Worm (Caenorhabditis elegans) whole organism, L4/young adult: Measurements from ENCODE around the gene samp-1.

ENCODE experiments used
- W03F9.2 ChIP-seq: fragments of 150-350 bp; optimal IDR thresholded peaks from 2 replicates; lab custom pipeline; 2014; ENCODE audit warnings: missing biosample characterization, missing genetic modification characterization
- dao-5 ChIP-seq: sonication (generic microtip); optimal IDR thresholded peaks from 2 replicates; lab custom pipeline; 2016; ENCODE audit warnings: missing genotype, missing genetic modification characterization, moderate library complexity, missing compliant biosample characterization
- him-1 ChIP-seq: sonication (generic microtip); optimal IDR thresholded peaks from 2 replicates; lab custom pipeline; 2016; ENCODE audit warnings: missing genotype, missing genetic modification reagents, missing genetic modification characterization, missing compliant biosample characterization

Gene samp-1

DNA sequence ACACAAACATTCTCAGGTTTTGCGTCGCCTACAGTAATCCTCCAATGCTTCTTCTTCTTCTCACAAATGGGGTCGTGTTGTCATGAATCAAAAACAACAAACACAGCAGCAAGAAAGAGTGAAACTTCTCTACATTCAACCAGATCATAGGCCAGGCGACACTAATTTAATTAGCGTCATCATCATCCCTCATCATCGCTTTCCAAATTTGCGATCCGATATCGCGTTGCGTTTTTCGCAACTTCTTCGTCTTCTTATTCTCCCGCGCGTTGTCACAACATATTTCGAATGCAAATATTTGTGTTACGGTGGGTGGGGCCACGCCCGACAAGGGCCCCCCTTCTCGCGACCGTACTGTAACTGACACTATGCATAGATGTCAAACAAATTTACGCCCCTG is 16.2 kb upstream of the samp-1 start:
- TF ChIP-seq him-1 (tag; lab: Kevin White, UChicago) (no peak), dao-5 (tag; lab: Kevin White, UChicago) (no peak), W03F9.2 (tag; lab: Kevin White, UChicago) (no peak)

- no peak for TF ChIP-seq dao-5 (tag; lab: Kevin White, UChicago)
- TF ChIP-seq him-1 (tag; lab: Kevin White, UChicago), result no peak
- TF ChIP-seq W03F9.2 (tag; lab: Kevin White, UChicago), result no peak
These were observed 14.5 kb upstream of the samp-1 start for ce11 chrII:11288148-11288547.

- TF ChIP-seq W03F9.2 (tag; lab: Kevin White, UChicago) (peak; percentile 71), dao-5 (tag; lab: Kevin White, UChicago) (no peak), him-1 (tag; lab: Kevin White, UChicago) (peak; percentile 5)
These were observed 12.4 kb upstream of the samp-1 start, which contains the start of gene C47G2.3 for ce11 chrII:11290109-11290784. Gene C47G2.3 (minus strand): TSS chrII:11290159.

ce11 chrII:11293433-11293832 is 9.3 kb upstream of the samp-1 start, which contains the start of gene C47G2.4:
Gene C47G2.4 (minus strand): TSS chrII:11293606.
- TF ChIP-seq him-1 (tag; lab: Kevin White, UChicago) (no peak), W03F9.2 (tag; lab: Kevin White, UChicago) (peak; percentile 69)

DNA sequence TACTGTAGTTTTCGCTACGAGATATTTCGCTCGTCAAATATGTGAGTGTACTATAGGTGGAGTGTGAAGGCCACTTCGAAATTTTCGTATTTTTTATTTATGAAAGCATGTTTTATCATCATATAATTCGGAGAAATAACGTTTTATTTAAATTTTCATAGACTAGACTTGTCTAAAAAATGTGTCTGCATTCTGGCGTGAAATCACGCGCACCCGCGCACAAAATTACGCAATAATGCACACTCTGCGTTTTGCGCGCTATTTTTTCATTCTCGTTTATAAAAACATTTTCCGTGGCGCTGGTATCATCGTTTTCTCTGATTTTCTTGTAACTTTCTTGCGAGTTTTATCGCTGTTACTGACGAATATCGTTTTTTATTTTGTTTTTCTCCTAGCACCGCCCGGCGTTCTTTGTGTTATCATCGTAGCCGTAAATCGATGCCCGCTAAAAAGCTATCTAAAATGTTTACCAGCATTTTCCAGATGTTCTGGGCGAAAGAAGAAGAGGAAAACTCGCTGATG is 5.4 kb upstream of the samp-1 start, which contains the start of gene saps-1:
saps-1 (plus strand) TSS at position 472 of the 522 bp plus-strand sequence.
- TF ChIP-seq W03F9.2 (tag; lab: Kevin White, UChicago) (peak; percentile 31), him-1 (tag; lab: Kevin White, UChicago) (no peak), dao-5 (tag; lab: Kevin White, UChicago) (no peak)

DNA sequence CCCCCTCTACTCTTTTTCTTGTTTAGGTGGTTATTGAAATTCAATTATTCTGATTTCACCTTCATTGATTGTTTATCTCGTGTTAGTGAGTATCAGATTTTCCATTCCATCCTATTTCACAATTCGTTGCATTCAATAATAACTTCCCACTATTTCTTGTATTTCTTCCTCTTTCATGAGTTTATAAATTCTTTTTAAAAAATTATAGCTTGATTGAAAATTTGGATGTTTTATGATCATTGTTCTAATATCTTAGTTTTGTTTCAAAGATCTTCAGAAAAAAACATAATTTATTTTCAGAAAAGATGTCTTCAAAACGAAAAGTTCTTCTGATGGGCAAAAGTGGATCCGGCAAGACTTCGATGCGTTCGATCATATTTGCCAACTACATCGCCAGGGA is 1.6 kb upstream of the samp-1 start, which contains the start of gene raga-1:
raga-1 (plus strand) TSS at position 301 of the 400 bp plus-strand sequence.
- no peak for TF ChIP-seq him-1 (tag; lab: Kevin White, UChicago)
- TF ChIP-seq W03F9.2 (tag; lab: Kevin White, UChicago), result no peak
- TF ChIP-seq dao-5 (tag; lab: Kevin White, UChicago), result no peak

DNA sequence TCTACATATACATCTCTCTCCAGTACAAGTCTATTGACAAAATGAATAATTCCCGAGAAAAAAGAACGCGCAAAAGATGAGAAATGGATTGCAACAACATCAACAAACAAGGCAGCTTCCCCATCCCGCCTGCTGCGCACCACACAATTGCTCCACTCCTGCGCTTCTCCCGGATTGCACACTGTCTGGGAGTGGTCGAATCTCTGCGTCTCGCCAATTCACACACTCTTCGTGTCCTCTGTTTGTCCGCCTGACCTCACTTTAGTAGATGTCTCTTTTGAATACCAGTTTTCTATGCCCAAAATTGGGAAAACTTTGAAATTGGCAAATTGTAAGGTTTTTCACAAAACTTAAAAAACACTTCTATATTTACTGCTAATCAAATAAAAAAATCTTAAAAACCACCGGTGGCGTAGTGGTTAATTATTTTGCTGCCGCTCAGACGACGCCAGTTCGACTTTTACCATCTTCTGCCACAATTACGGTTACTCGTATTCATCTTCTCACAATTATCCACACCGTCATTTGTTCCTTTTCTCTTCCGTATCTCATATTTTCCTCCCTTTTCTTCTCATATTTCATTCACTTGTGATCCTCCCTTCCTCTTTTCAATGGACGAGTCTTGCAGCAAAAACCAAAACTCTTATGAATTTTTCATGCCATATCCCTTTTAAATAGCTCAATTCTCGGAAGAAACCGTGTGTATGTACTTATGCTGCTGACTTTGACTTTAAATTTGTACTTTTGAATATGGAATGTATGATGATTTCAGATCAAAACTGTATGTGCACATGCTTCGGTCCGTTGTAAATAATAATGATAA is 3.1 kb downstream of the samp-1 start, which contains the start of gene rsf-1:
rsf-1 (plus strand) TSS at position 773 of the 823 bp plus-strand sequence.
- TF ChIP-seq W03F9.2 (tag; lab: Kevin White, UChicago), result no peak
- TF ChIP-seq him-1 (tag; lab: Kevin White, UChicago), result no peak
- no peak for TF ChIP-seq dao-5 (tag; lab: Kevin White, UChicago)

ce11 chrII:11307332-11307731 is 4.6 kb downstream of the samp-1 start:
- TF ChIP-seq W03F9.2 (tag; lab: Kevin White, UChicago) (no peak), him-1 (tag; lab: Kevin White, UChicago) (no peak), dao-5 (tag; lab: Kevin White, UChicago) (no peak)

DNA sequence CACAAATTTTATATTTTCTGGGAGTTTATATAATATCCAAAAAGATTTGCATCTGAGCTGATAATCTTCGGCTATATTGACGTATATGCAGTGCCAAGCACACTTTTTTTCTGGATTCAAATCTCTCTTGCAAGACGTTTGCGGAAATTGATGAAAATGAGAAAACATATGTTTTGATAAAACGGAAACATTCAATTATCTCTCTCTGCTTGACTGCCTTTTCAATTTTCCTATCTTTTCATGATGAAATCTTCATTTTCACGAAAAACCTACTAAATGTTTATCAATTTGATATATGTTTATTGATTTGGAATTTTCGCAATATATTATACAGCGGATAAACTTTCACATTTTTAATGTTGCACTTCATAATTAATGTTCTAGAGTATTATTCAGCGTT is 5.3 kb downstream of the samp-1 start:
- no peak for TF ChIP-seq him-1 (tag; lab: Kevin White, UChicago)

DNA sequence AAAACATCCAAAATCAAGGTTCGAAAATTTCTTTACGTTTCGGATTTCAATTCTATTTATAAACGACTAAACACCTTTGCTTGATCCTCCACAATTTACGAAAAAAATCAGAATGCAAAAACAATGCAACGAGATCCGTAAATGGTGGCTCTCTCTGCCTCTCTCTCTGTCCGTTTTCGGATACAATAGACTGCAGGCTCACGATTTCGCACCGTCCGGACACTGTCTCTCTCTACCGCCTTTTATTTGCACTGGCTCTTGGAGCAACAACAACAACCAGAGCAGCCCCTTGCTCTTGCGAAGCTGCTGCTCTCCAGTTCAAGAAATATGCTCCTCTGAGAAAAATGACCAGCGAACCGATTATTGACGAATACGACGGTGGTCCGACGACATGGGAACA is 9.5 kb downstream of the samp-1 start, which contains the start of gene T24F1.7:
T24F1.7 (plus strand) TSS at position 301 of the 400 bp plus-strand sequence.
- TF ChIP-seq W03F9.2 (tag; lab: Kevin White, UChicago) (no peak), him-1 (tag; lab: Kevin White, UChicago) (no peak), dao-5 (tag; lab: Kevin White, UChicago) (no peak)

DNA sequence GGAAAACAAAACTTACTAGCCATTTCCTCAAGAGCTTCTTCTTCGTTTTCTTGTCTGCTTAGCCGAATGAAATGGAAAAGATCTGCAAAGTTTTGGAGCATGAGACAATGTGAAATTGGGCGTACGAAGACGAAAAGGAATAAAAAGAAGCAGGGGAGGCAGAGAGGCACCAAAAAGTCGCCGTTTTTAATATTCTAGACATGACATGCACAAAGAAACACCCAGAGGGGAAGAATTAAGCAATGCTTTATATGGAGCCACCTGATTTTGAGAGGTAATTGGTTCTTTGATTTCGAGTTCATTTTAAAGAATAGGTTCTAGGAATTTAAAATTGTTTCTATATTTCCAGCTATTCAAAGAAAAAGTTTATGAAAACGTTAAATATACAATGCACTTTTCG is 11.5 kb downstream of the samp-1 start, which contains the start of gene T24F1.4:
T24F1.4 (minus strand) TSS at position 101 of the 400 bp plus-strand sequence.
- TF ChIP-seq him-1 (tag; lab: Kevin White, UChicago), result no peak
- no peak for TF ChIP-seq dao-5 (tag; lab: Kevin White, UChicago)
- TF ChIP-seq W03F9.2 (tag; lab: Kevin White, UChicago), result no peak

DNA sequence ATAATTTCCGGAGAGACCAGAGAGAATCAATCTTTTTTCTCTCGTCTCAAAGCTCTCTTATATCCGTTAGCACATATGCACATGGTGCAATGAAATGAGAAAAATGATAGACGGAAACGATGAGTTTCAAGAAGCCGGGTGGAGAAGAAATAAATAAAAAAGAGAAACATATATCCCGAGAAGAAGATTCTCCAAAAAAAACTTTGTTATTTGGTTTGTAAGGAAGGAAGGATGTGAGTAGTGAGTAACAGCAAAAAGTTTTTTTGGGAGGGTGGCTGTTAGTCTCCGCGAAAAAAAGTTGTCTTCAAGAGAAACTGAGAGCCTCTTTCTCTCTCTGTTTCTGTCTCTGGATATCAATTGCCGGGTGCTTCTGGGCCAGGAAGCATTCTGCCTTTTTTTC is 14.0 kb downstream of the samp-1 start:
- TF ChIP-seq W03F9.2 (tag; lab: Kevin White, UChicago) (no peak), him-1 (tag; lab: Kevin White, UChicago) (no peak), dao-5 (tag; lab: Kevin White, UChicago) (no peak)

DNA sequence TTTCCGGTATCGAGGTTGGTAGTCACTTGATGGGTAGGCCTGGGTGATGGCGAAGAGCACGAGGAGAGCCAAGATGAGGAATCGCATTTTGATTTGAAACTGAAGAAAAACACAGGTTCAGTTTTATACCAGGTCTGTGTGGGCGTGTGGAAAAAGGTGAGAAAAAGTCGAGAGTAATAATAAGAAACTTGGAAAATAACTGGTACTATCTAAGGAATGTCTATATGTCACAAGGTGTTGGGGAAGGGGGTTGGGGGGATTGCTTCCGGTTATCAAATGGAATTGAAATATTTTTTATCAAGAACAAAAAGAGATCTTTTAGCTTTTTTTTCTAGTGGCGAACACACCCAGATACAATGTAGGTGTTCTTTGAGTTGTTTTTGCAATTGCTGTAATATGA is 16.9 kb downstream of the samp-1 start, which contains the start of gene nlp-51:
nlp-51 (minus strand) TSS at position 101 of the 400 bp plus-strand sequence.
- TF ChIP-seq dao-5 (tag; lab: Kevin White, UChicago) (no peak), him-1 (tag; lab: Kevin White, UChicago) (no peak), W03F9.2 (tag; lab: Kevin White, UChicago) (no peak)
